Fruit fly (Drosophila melanogaster): ENCODE results near the gene sordd1.
A peak's percentile ranks its signal among the peaks of the same experiment; 100 is the strongest.
"Not testable (repeated sequence)": the region's sequence is repeated elsewhere in the genome, so short reads cannot be mapped to it uniquely, and the experiment has no call there.

The sordd1 gene

dm6 chrX:15795951-15796443 is at the start of gene sordd1:
sordd1 (minus strand) TSS chrX:15796028.
- not testable (repeated sequence) for TF ChIP-seq CG17801 (GFP tag; optimal IDR thresholded peaks at IDR 0.05; ENCODE audit: partially characterized antibody)

DNA sequence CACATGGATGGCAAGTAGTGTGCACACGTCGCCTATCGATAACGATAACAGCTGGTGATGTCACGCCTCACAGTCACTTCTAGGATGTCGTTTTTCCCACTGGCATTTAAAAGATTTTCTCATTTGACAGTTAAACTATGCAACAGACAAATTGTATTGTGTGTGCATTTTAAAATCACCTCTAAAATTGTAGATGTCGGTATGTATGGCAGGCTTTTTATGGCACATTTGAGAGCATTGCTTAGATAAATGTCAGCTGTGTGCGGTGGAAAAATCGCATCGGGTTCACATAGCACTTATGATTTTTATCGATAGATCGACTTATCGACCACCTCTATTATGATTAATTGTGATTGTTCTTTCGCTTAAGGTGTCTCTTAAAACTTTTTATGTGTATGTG is 48.3 kb upstream of the sordd1 start, which contains the start of the genes ArgRS and CG8578:
Gene ArgRS, minus strand, starts transcription at position 7 of the 400 bp plus-strand sequence.
Gene CG8578, plus strand, starts transcription at position 338 of the 400 bp plus-strand sequence.
- TF ChIP-seq CG17801 (GFP tag; optimal IDR thresholded peaks at IDR 0.05; ENCODE audit: partially characterized antibody): peak; percentile 20

DNA sequence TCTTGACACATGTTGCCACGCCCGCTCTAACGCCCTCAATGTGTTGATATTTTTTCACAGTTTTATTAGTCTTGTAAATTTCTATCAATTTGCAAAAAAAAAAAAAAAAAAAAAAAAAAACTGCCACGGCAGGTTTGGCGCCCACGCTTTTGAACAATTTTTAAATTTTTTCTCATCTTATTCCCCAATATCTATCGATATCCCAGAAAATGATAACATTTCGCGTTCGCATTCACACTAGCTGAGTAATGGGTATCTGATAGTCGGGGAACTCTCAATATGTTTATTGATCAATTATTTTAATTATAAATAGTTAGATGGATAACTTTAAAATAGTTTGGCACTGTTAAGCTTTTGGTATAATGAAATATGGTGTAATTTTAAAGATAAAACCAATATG is 45.5 kb upstream of the sordd1 start:
- no peak for TF ChIP-seq CG17801 (GFP tag; optimal IDR thresholded peaks at IDR 0.05; ENCODE audit: partially characterized antibody)

dm6 chrX:15840003-15840402 is 44.2 kb upstream of the sordd1 start:
- no peak for TF ChIP-seq CG17801 (GFP tag; optimal IDR thresholded peaks at IDR 0.05; ENCODE audit: partially characterized antibody)

DNA sequence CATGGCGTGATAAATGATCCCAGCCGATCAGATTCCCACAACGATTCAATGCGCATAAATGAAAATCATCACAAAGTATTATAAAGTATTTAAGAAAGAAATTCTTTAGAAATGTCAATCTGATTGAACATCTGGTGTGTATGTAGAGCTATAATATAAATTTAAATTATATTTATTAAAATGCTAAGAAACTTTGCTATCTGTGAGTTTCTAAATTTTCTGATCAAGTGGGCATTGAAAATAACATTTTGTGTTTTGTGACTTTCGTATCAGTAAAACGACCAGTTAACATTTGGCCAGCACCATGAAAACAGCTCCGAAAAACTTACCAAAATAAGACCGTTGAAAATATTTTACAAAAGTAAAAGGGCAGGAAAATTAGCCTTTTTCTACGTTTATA is 41.7 kb upstream of the sordd1 start, which contains the start of gene CG8565:
Gene CG8565, plus strand, starts transcription at position 301 of the 400 bp plus-strand sequence.
- TF ChIP-seq CG17801 (GFP tag; optimal IDR thresholded peaks at IDR 0.05; ENCODE audit: partially characterized antibody): no peak

dm6 chrX:15835393-15835792 is 39.6 kb upstream of the sordd1 start, which contains the start of gene Chc:
Chc (minus strand) TSS chrX:15835490.
- no peak for TF ChIP-seq CG17801 (GFP tag; optimal IDR thresholded peaks at IDR 0.05; ENCODE audit: partially characterized antibody)

DNA sequence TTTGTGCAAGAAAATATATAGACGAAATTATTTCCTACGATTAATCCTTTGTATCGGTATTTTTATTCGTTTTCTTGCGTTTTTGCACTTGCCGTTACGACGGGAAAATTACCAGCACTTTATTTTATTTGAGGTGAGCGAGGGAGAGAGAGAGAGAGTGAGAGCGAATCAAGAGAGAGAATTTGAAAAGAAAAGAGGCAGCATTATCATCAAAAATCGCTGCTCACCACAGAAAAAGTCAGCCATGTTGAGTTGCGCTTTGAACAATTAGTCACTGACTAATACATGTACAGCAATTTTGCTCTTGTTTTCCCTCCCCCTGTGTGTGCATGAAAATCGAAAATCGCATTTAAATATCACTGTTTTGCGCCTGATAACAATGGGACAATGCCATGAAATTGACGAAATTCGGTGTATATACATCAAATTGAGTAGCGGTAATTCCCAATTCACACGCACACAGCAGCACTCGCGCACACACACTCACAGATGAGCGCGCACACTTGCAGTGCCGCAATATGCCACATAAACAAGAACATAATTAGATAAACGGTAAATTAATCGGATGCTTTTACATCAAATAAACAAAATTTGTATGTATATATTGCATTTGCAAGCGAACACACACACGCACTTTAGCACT is 38.9 kb upstream of the sordd1 start:
- TF ChIP-seq CG17801 (GFP tag; optimal IDR thresholded peaks at IDR 0.05; ENCODE audit: partially characterized antibody): no peak

DNA sequence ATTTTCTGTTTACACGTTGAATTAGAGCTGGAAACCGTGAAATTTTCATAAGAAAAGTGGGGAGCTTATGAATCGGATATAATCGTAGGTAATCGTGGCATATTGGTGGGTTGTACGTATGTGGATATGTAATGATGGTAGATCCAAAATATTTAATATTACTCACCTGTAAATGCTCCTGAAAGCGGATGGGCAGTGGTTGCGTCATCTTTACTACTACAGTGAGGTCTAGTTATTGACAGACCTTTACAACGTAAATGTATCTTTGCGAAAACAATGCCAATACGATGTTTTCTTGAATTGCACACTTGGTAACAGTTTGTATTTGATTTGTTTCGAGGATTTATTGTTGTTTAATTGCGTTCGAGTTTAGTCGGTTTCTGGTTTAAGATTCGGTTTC is 38.1 kb upstream of the sordd1 start:
- no peak for TF ChIP-seq CG17801 (GFP tag; optimal IDR thresholded peaks at IDR 0.05; ENCODE audit: partially characterized antibody)

DNA sequence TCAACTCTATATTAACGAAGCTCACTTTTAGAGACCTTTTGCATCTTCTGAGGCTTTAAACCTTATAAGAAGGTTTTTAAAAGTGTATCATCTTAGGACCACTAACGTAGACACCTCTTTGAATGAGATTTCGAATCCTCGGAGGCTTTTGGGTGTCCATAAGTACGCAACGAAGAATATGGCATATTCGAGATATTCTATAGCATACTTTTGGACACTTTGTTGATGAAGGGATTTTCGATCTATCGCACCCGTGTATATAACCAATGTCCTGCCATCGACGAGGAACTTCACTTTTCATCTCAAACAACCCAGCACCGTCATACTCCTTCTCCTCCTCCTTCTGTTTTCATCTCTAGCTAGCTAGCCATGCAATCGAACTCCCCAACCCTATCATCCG is 26.5 kb upstream of the sordd1 start:
- no peak for TF ChIP-seq CG17801 (GFP tag; optimal IDR thresholded peaks at IDR 0.05; ENCODE audit: partially characterized antibody)

DNA sequence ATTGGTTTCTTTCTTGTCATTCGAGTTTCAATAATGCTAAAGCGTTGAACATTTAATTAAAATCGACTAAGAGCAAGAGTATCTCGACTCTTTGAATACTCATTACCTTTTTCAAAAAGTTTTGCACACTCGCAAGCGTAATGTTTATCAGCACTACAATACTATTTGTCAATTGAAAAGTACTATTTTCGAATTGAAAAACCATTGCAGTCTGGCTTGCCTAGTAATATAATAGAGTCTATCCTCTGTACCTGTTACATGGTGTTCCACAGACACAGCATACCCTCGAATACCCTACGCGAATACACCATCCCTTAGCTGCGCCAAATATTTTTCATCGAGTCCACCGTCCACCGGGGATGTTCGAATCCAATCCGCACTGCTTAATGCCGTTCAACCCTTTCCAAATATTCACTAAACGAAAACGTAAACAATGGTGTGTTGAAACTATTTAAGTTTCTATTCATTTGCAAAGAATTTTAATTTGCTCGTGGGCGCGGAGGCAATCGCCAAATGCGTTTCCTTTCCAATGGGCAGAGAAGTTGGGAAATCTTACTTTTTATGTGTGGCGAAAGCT is 22.9 kb upstream of the sordd1 start:
- no peak for TF ChIP-seq CG17801 (GFP tag; optimal IDR thresholded peaks at IDR 0.05; ENCODE audit: partially characterized antibody)

DNA sequence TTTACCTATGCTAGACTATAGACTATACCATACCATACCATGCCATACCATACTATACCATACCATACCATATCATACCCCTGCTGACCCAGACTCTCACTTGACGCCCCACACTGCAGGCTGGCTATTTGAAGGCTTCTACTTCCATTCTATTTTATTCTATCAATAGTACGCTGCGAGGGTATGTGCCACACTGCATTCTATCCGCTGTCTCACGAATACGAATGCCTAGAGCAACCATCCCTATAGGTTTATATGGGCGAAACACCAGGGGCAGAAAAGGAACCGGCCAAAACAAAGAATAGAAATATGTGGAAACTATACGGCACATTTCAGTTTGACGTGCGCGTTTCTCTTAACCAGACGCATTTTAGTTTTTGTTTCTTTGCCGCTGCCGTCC is 22.0 kb upstream of the sordd1 start:
- no peak for TF ChIP-seq CG17801 (GFP tag; optimal IDR thresholded peaks at IDR 0.05; ENCODE audit: partially characterized antibody)

DNA sequence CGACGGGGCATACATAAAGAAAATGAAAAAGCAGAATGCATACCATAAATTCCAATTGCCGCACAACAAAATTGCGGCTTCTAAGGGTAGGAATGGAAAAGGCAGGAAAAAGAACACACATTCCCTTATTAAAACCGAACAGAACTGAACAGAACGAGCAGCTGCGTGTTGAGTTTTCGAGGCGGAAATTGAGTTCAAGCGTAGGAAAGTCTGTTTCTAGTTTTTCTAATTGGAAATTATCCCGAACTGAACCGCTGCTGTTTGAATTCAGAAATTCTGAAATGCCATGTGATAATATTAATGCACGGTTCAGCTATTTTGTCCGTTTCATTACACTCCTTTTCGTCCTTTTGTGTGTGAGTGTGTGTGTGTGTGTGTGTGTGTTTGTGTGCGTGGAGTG is 21.1 kb upstream of the sordd1 start:
- TF ChIP-seq CG17801 (GFP tag; optimal IDR thresholded peaks at IDR 0.05; ENCODE audit: partially characterized antibody): no peak

DNA sequence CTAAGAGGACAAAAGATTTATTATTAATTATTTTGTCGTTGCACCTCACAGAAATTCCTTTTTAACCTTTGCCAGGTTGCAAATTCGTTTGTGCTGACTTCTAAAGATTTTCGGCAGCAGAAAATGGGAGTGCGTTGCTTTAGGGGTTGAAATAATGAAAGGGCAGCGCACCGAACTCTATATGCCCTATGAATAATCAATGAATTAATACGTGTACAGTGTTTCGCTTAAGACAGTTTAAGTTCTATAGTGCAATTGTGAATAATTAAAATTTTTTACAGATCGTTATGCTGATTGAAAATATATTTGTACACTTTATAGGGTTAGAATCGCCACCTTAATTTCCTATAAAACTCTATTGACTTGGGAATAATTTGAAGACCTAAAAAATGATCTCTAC is 20.3 kb upstream of the sordd1 start:
- no peak for TF ChIP-seq CG17801 (GFP tag; optimal IDR thresholded peaks at IDR 0.05; ENCODE audit: partially characterized antibody)

- TF ChIP-seq CG17801 (GFP tag; optimal IDR thresholded peaks at IDR 0.05; ENCODE audit: partially characterized antibody): no peak
These were observed 18.7 kb upstream of the sordd1 start for dm6 chrX:15814485-15814884.

DNA sequence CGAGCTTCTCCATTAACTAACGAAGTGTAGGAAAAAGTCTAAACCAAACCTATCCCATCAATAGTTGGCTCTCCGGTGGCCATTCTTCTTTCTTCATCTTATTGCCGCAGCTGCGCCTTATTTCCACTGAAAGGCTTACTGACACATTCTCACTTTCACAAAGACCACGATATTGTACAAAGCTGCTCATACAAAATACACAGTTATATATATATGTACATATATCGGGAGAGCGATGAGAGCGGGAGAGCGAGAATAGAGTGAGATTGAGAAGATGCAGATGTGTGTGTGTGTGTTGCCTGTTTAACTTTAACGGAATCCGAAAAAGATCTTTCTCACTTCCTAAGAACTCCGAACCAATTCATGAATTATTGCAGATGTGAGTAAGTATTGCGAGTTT is 17.4 kb upstream of the sordd1 start:
- no peak for TF ChIP-seq CG17801 (GFP tag; optimal IDR thresholded peaks at IDR 0.05; ENCODE audit: partially characterized antibody)

DNA sequence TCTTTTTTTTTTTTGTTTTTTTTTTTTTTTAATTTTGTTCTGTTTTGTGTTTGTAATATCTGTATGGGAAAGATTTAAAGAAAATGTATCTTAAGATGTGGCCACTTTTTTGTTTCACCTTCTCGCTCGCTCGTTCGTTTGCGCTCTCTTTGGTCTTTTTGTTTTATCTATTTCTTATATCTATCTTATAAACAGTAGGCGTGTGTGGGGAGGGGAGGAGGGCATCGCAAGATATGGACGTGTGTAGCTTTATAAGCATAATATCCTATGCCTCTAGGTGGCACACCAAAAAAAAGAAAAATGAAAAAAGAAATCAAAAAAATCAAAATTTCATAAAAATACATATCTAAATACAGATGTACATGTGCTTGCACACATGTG is 16.8 kb upstream of the sordd1 start:
- TF ChIP-seq CG17801 (GFP tag; optimal IDR thresholded peaks at IDR 0.05; ENCODE audit: partially characterized antibody): no peak
